Worm (Caenorhabditis elegans): ENCODE measurements around the gene W03C9.8.

W03C9.8 gene

ce11 chrII:11978478-11978877, 29.9 kb downstream of the W03C9.8 start:
- peak; percentile 32; the same call in 1 of the 2 replicates for TF ChIP-seq B0336.3 (GFP tag; IDR thresholded peaks at IDR 0.05)
- no peak for TF ChIP-seq somi-1 (GFP tag; optimal IDR thresholded peaks at IDR 0.05)
- peak; percentile 24; the same call in 1 of the 2 replicates for TF ChIP-seq madf-6 (GFP tag; IDR thresholded peaks at IDR 0.05)
- TF ChIP-seq zfh-2 (GFP tag; conservative IDR thresholded peaks at IDR 0.05): peak; percentile 80

ce11 chrII:11978920-11979319, 30.4 kb downstream of the W03C9.8 start:
- TF ChIP-seq Y56A3A.18 (GFP tag; IDR thresholded peaks at IDR 0.05) (no peak), let-526 (GFP tag; IDR thresholded peaks at IDR 0.05) (no peak), B0035.1 (tag; optimal IDR thresholded peaks at IDR 0.05) (no peak), ztf-18 (tag; optimal IDR thresholded peaks at IDR 0.05) (no peak), rpc-1 (optimal IDR thresholded peaks at IDR 0.05) (no peak), rpc-1 (tag; optimal IDR thresholded peaks at IDR 0.05) (no peak), tlf-1 (GFP tag; optimal IDR thresholded peaks at IDR 0.05) (no peak), mel-28 (tag; optimal IDR thresholded peaks at IDR 0.05; ENCODE audit: borderline replicate concordance) (no peak), ceh-79 (tag; optimal IDR thresholded peaks at IDR 0.05) (no peak), ceh-91 (GFP tag; IDR thresholded peaks at IDR 0.05) (no peak), pbrm-1 (GFP tag; IDR thresholded peaks at IDR 0.05) (no peak), ztf-26 (tag; optimal IDR thresholded peaks at IDR 0.05) (no peak), C06A6.2 (GFP tag; conservative IDR thresholded peaks at IDR 0.05) (no peak), snpc-1.3 (tag; optimal IDR thresholded peaks at IDR 0.05; ENCODE audit: insufficient read depth) (peak; percentile 38), snpc-4 (GFP tag; optimal IDR thresholded peaks at IDR 0.05) (no peak), snpc-4 (tag; optimal IDR thresholded peaks at IDR 0.05) (no peak), B0336.3 (GFP tag; IDR thresholded peaks at IDR 0.05) (0 out of 2 replicates have a peak, but pooled peaks have one; percentile 3), Y79H2A.3 (GFP tag; conservative IDR thresholded peaks at IDR 0.05) (no peak), ztf-28 (GFP tag; IDR thresholded peaks at IDR 0.05) (no peak)

ce11 chrII:11979449-11980095, 31.0 kb downstream of the W03C9.8 start, which contains the start of the genes ash-2 and Y17G7B.20:
ash-2 (plus strand) TSS chrII:11979838.
Y17G7B.20 (minus strand) TSS chrII:11979844.
- 0 out of 2 replicates have a peak, but pooled peaks have one; percentile 7 for TF ChIP-seq pbrm-1 (GFP tag; IDR thresholded peaks at IDR 0.05)
- TF ChIP-seq cebp-1 (GFP tag; IDR thresholded peaks at IDR 0.05): peak; percentile 81
- peak; percentile 82 for TF ChIP-seq cebp-1 (tag; optimal IDR thresholded peaks at IDR 0.05)
- peak; percentile 98 for TF ChIP-seq madf-3 (GFP tag; IDR thresholded peaks at IDR 0.05)
- TF ChIP-seq ceh-100 (GFP tag; IDR thresholded peaks at IDR 0.05): no peak; the same call in 1 of the 2 replicates
- TF ChIP-seq Y67H2A.10 (GFP tag; conservative IDR thresholded peaks at IDR 0.05): 0 out of 2 replicates have a peak, but pooled peaks have one; percentile 28

ce11 chrII:11980110-11980509, 31.6 kb downstream of the W03C9.8 start:
- no peak for TF ChIP-seq cebp-2 (GFP tag; IDR thresholded peaks at IDR 0.05)
- no peak for TF ChIP-seq hlh-12 (tag; optimal IDR thresholded peaks at IDR 0.05)
- no peak for TF ChIP-seq F23B12.7 (tag; optimal IDR thresholded peaks at IDR 0.05; ENCODE audit: insufficient read depth)
- TF ChIP-seq gei-17 (GFP tag; optimal IDR thresholded peaks at IDR 0.05): no peak
- TF ChIP-seq attf-3 (GFP tag; conservative IDR thresholded peaks at IDR 0.05): no peak
- TF ChIP-seq atf-7 (tag; optimal IDR thresholded peaks at IDR 0.05): no peak
- TF ChIP-seq ceh-91 (GFP tag; IDR thresholded peaks at IDR 0.05): peak; percentile 92
- peak; percentile 71 for TF ChIP-seq ztf-18 (tag; optimal IDR thresholded peaks at IDR 0.05)
- no peak for TF ChIP-seq zim-3 (tag; optimal IDR thresholded peaks at IDR 0.05)
- no peak for TF ChIP-seq lsy-27 (tag; optimal IDR thresholded peaks at IDR 0.05; ENCODE audit: borderline replicate concordance, insufficient read depth)
- TF ChIP-seq ztf-3 (GFP tag; optimal IDR thresholded peaks at IDR 0.05): no peak
- no peak for TF ChIP-seq rpc-1 (optimal IDR thresholded peaks at IDR 0.05)
- TF ChIP-seq rpc-1 (tag; optimal IDR thresholded peaks at IDR 0.05): no peak
- TF ChIP-seq lin-26 (GFP tag; IDR thresholded peaks at IDR 0.05): no peak
- TF ChIP-seq attf-5 (GFP tag; optimal IDR thresholded peaks at IDR 0.05): peak; percentile 94
- TF ChIP-seq xnd-1 (tag; optimal IDR thresholded peaks at IDR 0.05): peak; percentile 4
- peak; percentile 98 for TF ChIP-seq hmg-1.2 (GFP tag; IDR thresholded peaks at IDR 0.05)
- no peak for TF ChIP-seq F52B5.7 (tag; optimal IDR thresholded peaks at IDR 0.05)
- TF ChIP-seq nhr-179 (tag; optimal IDR thresholded peaks at IDR 0.05): no peak
- TF ChIP-seq C17E4.6 (GFP tag; IDR thresholded peaks at IDR 0.05): peak; percentile 71
- TF ChIP-seq K12H6.12 (tag; optimal IDR thresholded peaks at IDR 0.05): peak; percentile 82
